Worm (Caenorhabditis elegans): ENCODE results near the gene daf-19.

Gene daf-19

ce11 chrII:10122465-10122864 lies 46.7 kb downstream of the daf-19 start, which contains the start of gene F27E5.7:
Gene F27E5.7 (plus strand): TSS chrII:10122765.
- no peak for TF ChIP-seq ZK546.5 (tag; optimal IDR thresholded peaks at IDR 0.05)
- no peak for TF ChIP-seq eor-1 (tag; optimal IDR thresholded peaks at IDR 0.05)
- TF ChIP-seq ceh-82 (tag; optimal IDR thresholded peaks at IDR 0.05): no peak
- TF ChIP-seq daf-12 (tag; optimal IDR thresholded peaks at IDR 0.05): no peak
- no peak for TF ChIP-seq ceh-28 (tag; optimal IDR thresholded peaks at IDR 0.05)
- no peak for TF ChIP-seq nhr-43 (tag; optimal IDR thresholded peaks at IDR 0.05; ENCODE audit: poor library complexity, severe bottlenecking)
- TF ChIP-seq nfya-1 (tag; optimal IDR thresholded peaks at IDR 0.05; ENCODE audit: insufficient read depth): no peak
- TF ChIP-seq lin-39 (tag; optimal IDR thresholded peaks at IDR 0.05): no peak
- no peak for TF ChIP-seq nhr-28 (tag; optimal IDR thresholded peaks at IDR 0.05)
- TF ChIP-seq ztf-11 (tag; optimal IDR thresholded peaks at IDR 0.05): no peak

ce11 chrII:10121725-10122124 lies 47.4 kb downstream of the daf-19 start, which contains the start of gene lov-1:
Gene lov-1 (minus strand): TSS chrII:10121825.
- TF ChIP-seq lsy-12 (tag; optimal IDR thresholded peaks at IDR 0.05): no peak
- TF ChIP-seq ztf-11 (tag; optimal IDR thresholded peaks at IDR 0.05): no peak
- no peak for TF ChIP-seq R02D3.7 (tag; optimal IDR thresholded peaks at IDR 0.05)
- no peak for TF ChIP-seq fos-1 (tag; optimal IDR thresholded peaks at IDR 0.05)
- TF ChIP-seq elt-1 (tag; optimal IDR thresholded peaks at IDR 0.05): no peak
- TF ChIP-seq eor-1 (tag; optimal IDR thresholded peaks at IDR 0.05): no peak
- TF ChIP-seq nhr-237 (tag; optimal IDR thresholded peaks at IDR 0.05): no peak
- TF ChIP-seq elt-3 (tag; optimal IDR thresholded peaks at IDR 0.05): no peak

DNA sequence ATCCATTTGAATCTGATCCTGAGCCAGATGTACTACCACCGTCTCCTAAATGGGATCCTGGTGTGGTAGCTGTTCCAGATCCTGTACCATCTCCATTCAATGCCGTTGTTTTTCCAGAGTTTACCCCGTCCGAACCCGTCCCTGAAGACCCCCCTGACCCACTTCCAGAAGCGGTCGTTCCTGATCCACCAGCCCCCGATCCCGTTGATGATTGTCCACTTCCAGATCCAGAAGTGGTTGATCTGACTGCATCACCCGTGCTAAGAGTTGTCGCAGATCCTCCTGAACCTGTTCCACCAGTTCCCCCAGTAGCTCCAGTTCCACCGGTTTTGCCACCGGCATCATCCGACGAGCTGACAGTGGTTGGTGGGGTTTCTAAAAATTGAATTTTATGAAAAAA lies 52.5 kb downstream of the daf-19 start:
- no peak for TF ChIP-seq R02D3.7 (tag; optimal IDR thresholded peaks at IDR 0.05)
- no peak for TF ChIP-seq ceh-16 (tag; optimal IDR thresholded peaks at IDR 0.05)
- TF ChIP-seq nhr-77 (tag; optimal IDR thresholded peaks at IDR 0.05): no peak
- no peak for TF ChIP-seq hmg-11 (tag; optimal IDR thresholded peaks at IDR 0.05)
- TF ChIP-seq nhr-43 (tag; optimal IDR thresholded peaks at IDR 0.05; ENCODE audit: poor library complexity, severe bottlenecking): no peak
- no peak for TF ChIP-seq elt-1 (tag; optimal IDR thresholded peaks at IDR 0.05)
- no peak for TF ChIP-seq snpc-4 (tag; optimal IDR thresholded peaks at IDR 0.05)
- no peak for TF ChIP-seq elt-2 (tag; optimal IDR thresholded peaks at IDR 0.05)
- TF ChIP-seq egl-5 (tag; optimal IDR thresholded peaks at IDR 0.05): no peak
- TF ChIP-seq fos-1 (tag; optimal IDR thresholded peaks at IDR 0.05): no peak
- no peak for TF ChIP-seq eor-1 (tag; optimal IDR thresholded peaks at IDR 0.05)
- no peak for TF ChIP-seq ama-1 (optimal IDR thresholded peaks at IDR 0.05)
- no peak for TF ChIP-seq ceh-82 (tag; optimal IDR thresholded peaks at IDR 0.05)
- no peak for TF ChIP-seq unc-62 (GFP tag; optimal IDR thresholded peaks at IDR 0.05)
- no peak for TF ChIP-seq lin-39 (tag; optimal IDR thresholded peaks at IDR 0.05)
- no peak for TF ChIP-seq pha-4 (tag; optimal IDR thresholded peaks at IDR 0.05)

DNA sequence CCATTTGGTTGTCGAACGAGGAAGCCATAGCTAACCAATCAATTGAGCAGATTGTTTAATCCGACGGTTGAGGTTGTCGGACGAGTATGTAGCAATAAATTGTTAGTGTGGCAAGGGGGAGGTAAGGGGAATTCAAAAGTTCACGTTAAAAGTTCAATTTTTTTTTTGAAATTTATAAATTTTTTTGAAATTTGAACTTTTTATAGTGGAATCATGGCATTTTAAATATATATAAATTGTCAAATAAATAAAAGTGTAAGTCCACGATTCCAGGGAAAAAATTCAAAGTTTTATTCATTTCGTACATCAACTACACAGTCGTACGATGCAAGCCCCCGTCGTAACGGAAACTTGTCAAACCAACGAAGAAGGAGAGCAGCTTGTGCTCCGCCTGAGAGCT lies 60.8 kb downstream of the daf-19 start, which contains the start of the genes ZK945.7 and ZK945.8:
TSS of gene ZK945.7 (minus strand) at position 101 of the 400 bp plus-strand sequence.
TSS of gene ZK945.8 (plus strand) at position 275 of the 400 bp plus-strand sequence.
- TF ChIP-seq egl-5 (tag; optimal IDR thresholded peaks at IDR 0.05): no peak
- no peak for TF ChIP-seq unc-39 (tag; optimal IDR thresholded peaks at IDR 0.05)
- no peak for TF ChIP-seq nhr-23 (tag; optimal IDR thresholded peaks at IDR 0.05)
- TF ChIP-seq nfya-1 (tag; optimal IDR thresholded peaks at IDR 0.05; ENCODE audit: insufficient read depth): no peak
- no peak for TF ChIP-seq nhr-25 (tag; optimal IDR thresholded peaks at IDR 0.05)
- TF ChIP-seq lsy-12 (tag; optimal IDR thresholded peaks at IDR 0.05): no peak
- TF ChIP-seq lin-39 (tag; optimal IDR thresholded peaks at IDR 0.05): no peak
